Worm (Caenorhabditis elegans): ENCODE results near the gene F30H5.3.

F30H5.3 gene

DNA sequence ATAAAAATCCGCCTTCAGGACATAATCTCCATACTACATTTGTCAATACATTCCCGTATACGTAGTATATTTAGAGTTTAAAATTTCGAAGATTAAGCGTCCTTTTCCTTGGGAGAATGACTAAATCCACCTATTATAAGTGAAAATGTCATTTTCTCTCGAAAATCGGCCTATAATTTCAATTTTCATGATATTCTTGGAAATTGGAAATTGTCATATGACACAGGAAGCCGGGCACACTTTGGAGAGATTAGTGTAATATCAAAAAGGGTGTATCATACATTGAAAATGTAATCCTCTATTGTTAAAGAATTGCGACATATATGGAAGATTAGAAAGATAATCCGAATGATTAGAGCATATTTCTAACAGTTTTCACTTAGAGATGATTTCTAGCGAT lies 29.3 kb downstream of the F30H5.3 start:
- TF ChIP-seq nhr-11 (tag; optimal IDR thresholded peaks at IDR 0.05) (peak; percentile 32), nhr-237 (tag; optimal IDR thresholded peaks at IDR 0.05) (no peak), fkh-10 (GFP tag; optimal IDR thresholded peaks at IDR 0.05) (peak; percentile 9), pha-4 (tag; optimal IDR thresholded peaks at IDR 0.05) (no peak), nhr-25 (tag; optimal IDR thresholded peaks at IDR 0.05) (no peak), egl-27 (tag; optimal IDR thresholded peaks at IDR 0.05) (no peak)

DNA sequence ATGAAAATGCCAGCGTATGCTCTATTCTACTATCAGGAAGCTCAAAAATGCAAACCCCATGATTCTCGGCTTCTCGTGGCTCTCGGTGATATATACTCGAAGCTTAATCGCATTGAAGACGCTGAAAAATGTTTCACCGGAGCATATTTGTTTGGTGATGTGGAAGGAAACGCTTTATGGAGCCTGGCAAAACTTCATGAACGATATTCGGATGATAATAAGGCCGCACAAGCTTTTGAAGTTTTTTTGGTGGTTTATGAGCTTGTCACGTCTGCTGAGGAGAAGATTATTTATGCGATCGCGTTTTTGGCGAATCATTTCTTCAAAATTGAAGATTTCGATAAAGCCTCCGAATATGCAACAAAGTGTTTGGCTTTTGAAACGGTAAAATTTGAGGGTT lies 30.8 kb downstream of the F30H5.3 start:
- no peak for TF ChIP-seq pha-4 (tag; optimal IDR thresholded peaks at IDR 0.05)
- TF ChIP-seq ceh-9 (tag; optimal IDR thresholded peaks at IDR 0.05): no peak
- TF ChIP-seq R02D3.7 (tag; optimal IDR thresholded peaks at IDR 0.05): no peak
- TF ChIP-seq snpc-4 (tag; optimal IDR thresholded peaks at IDR 0.05): no peak
- TF ChIP-seq fkh-2 (tag; optimal IDR thresholded peaks at IDR 0.05): no peak
- TF ChIP-seq lin-15B (tag; optimal IDR thresholded peaks at IDR 0.05): no peak
- no peak for TF ChIP-seq nhr-76 (tag; optimal IDR thresholded peaks at IDR 0.05)
- no peak for TF ChIP-seq mdl-1 (tag; optimal IDR thresholded peaks at IDR 0.05)
- no peak for TF ChIP-seq ceh-16 (tag; optimal IDR thresholded peaks at IDR 0.05)
- TF ChIP-seq nhr-23 (tag; optimal IDR thresholded peaks at IDR 0.05): no peak
- no peak for TF ChIP-seq ztf-11 (tag; optimal IDR thresholded peaks at IDR 0.05)
- TF ChIP-seq nfya-1 (tag; optimal IDR thresholded peaks at IDR 0.05; ENCODE audit: insufficient read depth): no peak
- no peak for TF ChIP-seq egl-5 (tag; optimal IDR thresholded peaks at IDR 0.05)
- TF ChIP-seq skn-1 (tag; optimal IDR thresholded peaks at IDR 0.05): no peak
- TF ChIP-seq zag-1 (tag; optimal IDR thresholded peaks at IDR 0.05): no peak
- TF ChIP-seq hmg-11 (tag; optimal IDR thresholded peaks at IDR 0.05): no peak
- no peak for TF ChIP-seq egl-27 (tag; optimal IDR thresholded peaks at IDR 0.05)
- no peak for TF ChIP-seq elt-2 (tag; optimal IDR thresholded peaks at IDR 0.05)

ce11 chrIII:475154-475553 lies 36.9 kb downstream of the F30H5.3 start, which contains the start of gene mat-3:
Gene mat-3, plus strand, starts transcription at chrIII:475454.
- TF ChIP-seq ceh-9 (tag; optimal IDR thresholded peaks at IDR 0.05): no peak
- TF ChIP-seq ztf-4 (tag; optimal IDR thresholded peaks at IDR 0.05): no peak
- no peak for TF ChIP-seq eor-1 (tag; optimal IDR thresholded peaks at IDR 0.05)
- no peak for TF ChIP-seq mdl-1 (tag; optimal IDR thresholded peaks at IDR 0.05)
- TF ChIP-seq nhr-77 (tag; optimal IDR thresholded peaks at IDR 0.05): no peak
- TF ChIP-seq nhr-25 (tag; optimal IDR thresholded peaks at IDR 0.05): no peak
- no peak for TF ChIP-seq tbx-2 (tag; optimal IDR thresholded peaks at IDR 0.05)
- TF ChIP-seq hmg-11 (tag; optimal IDR thresholded peaks at IDR 0.05): no peak
- TF ChIP-seq fos-1 (tag; optimal IDR thresholded peaks at IDR 0.05): no peak
- no peak for TF ChIP-seq fkh-10 (GFP tag; optimal IDR thresholded peaks at IDR 0.05)
- no peak for TF ChIP-seq snpc-4 (tag; optimal IDR thresholded peaks at IDR 0.05)
- TF ChIP-seq jun-1 (tag; optimal IDR thresholded peaks at IDR 0.05): no peak

- TF ChIP-seq lsy-12 (tag; optimal IDR thresholded peaks at IDR 0.05) (no peak), elt-2 (tag; optimal IDR thresholded peaks at IDR 0.05) (no peak), unc-39 (tag; optimal IDR thresholded peaks at IDR 0.05) (no peak), lin-15B (tag; optimal IDR thresholded peaks at IDR 0.05) (peak; percentile 17), pha-4 (tag; optimal IDR thresholded peaks at IDR 0.05) (peak; percentile 8), tbx-2 (tag; optimal IDR thresholded peaks at IDR 0.05) (no peak), ZK546.5 (tag; optimal IDR thresholded peaks at IDR 0.05) (no peak), nhr-67 (tag; optimal IDR thresholded peaks at IDR 0.05) (no peak), ama-1 (optimal IDR thresholded peaks at IDR 0.05) (no peak), snpc-4 (tag; optimal IDR thresholded peaks at IDR 0.05) (no peak)
Measured at ce11 chrIII:471644-472401, 40.2 kb downstream of the F30H5.3 start, which contains the start of the genes magu-1 and nemp-1. Gene magu-1, minus strand, starts transcription at chrIII:471702. Gene nemp-1, plus strand, starts transcription at chrIII:472317.

DNA sequence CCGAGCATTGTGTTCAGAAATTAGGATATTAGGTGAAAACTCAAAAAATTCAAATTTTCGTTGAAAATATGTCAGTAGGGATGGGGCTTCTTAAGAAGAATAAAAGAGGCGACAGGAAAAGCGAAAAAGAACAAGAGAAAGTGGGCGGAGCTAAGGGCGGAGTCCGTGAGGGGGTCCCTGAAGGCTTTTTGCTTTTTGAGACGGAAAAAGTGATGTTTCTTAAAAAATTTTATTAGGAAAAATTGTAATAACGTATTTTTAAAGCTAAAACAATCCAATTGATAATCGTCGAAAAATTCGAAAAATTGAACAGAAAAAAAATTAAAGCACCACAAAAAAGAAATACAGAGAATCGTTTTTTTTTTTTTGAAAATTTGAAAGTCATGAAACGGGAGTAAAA lies 48.3 kb downstream of the F30H5.3 start, which contains the start of gene Y55B1BR.6:
Y55B1BR.6 (minus strand) TSS at position 101 of the 400 bp plus-strand sequence.
- no peak for TF ChIP-seq lin-15B (tag; optimal IDR thresholded peaks at IDR 0.05)
- no peak for TF ChIP-seq nhr-23 (tag; optimal IDR thresholded peaks at IDR 0.05)
- no peak for TF ChIP-seq fkh-2 (tag; optimal IDR thresholded peaks at IDR 0.05)
- TF ChIP-seq ceh-9 (tag; optimal IDR thresholded peaks at IDR 0.05): no peak
- no peak for TF ChIP-seq nfya-1 (tag; optimal IDR thresholded peaks at IDR 0.05; ENCODE audit: insufficient read depth)
- no peak for TF ChIP-seq lsy-12 (tag; optimal IDR thresholded peaks at IDR 0.05)
- no peak for TF ChIP-seq nhr-11 (tag; optimal IDR thresholded peaks at IDR 0.05)
- no peak for TF ChIP-seq ceh-82 (tag; optimal IDR thresholded peaks at IDR 0.05)
- TF ChIP-seq pha-4 (tag; optimal IDR thresholded peaks at IDR 0.05): no peak
- TF ChIP-seq ceh-28 (tag; optimal IDR thresholded peaks at IDR 0.05): no peak
- no peak for TF ChIP-seq fkh-10 (GFP tag; optimal IDR thresholded peaks at IDR 0.05)
- no peak for TF ChIP-seq fos-1 (tag; optimal IDR thresholded peaks at IDR 0.05)
- TF ChIP-seq jun-1 (tag; optimal IDR thresholded peaks at IDR 0.05): no peak
- TF ChIP-seq nhr-12 (tag; optimal IDR thresholded peaks at IDR 0.05): no peak
- no peak for TF ChIP-seq snpc-4 (tag; optimal IDR thresholded peaks at IDR 0.05)
- no peak for TF ChIP-seq ama-1 (optimal IDR thresholded peaks at IDR 0.05)
- no peak for TF ChIP-seq egl-5 (tag; optimal IDR thresholded peaks at IDR 0.05)
- TF ChIP-seq nhr-28 (tag; optimal IDR thresholded peaks at IDR 0.05): no peak
